Fruit fly (Drosophila melanogaster) whole organism, prepupa: ENCODE results near the gene Sema1a.

ENCODE experiments used
- Blimp-1 ChIP-seq: fragments of 200-800 bp; sonication (Bioruptor generic); optimal IDR thresholded peaks from 3 replicates; lab custom pipeline; 2017; ENCODE audit warnings: missing biosample characterization, missing genetic modification characterization, mild to moderate bottlenecking, moderate library complexity, missing genetic modification reagents
- CG10631 ChIP-seq: fragments of 200-800 bp; sonication (Bioruptor generic); optimal IDR thresholded peaks from 2 replicates; lab custom pipeline; 2016; ENCODE audit warnings: missing biosample characterization, missing genetic modification characterization
- CG10669 ChIP-seq: fragments of 200-800 bp; sonication (Bioruptor generic); optimal IDR thresholded peaks from 3 replicates; lab custom pipeline; 2018; ENCODE audit warnings: missing biosample characterization, mild to moderate bottlenecking, missing genetic modification characterization, moderate library complexity
- CG11294 ChIP-seq: fragments of 200-800 bp; sonication (Bioruptor generic); IDR thresholded peaks from 2 replicates; pipeline ENCODE4 v1.3.6; 2022; ENCODE audit warnings: missing biosample characterization, missing genetic modification characterization
- CG11762 ChIP-seq: fragments of 200-800 bp; sonication (Bioruptor generic); optimal IDR thresholded peaks from 3 replicates; lab custom pipeline; 2016; ENCODE audit warnings: missing biosample characterization, missing genetic modification characterization; ENCODE audit not compliant: insufficient read depth
- CG11902 ChIP-seq: fragments of 200-800 bp; sonication (Bioruptor generic); optimal IDR thresholded peaks from 3 replicates; lab custom pipeline; 2016; ENCODE audit warnings: missing biosample characterization, missing genetic modification characterization
- CG15336 ChIP-seq: fragments of 200-800 bp; sonication (Bioruptor generic); IDR thresholded peaks from 2 replicates; pipeline ENCODE4 v1.3.6; 2022; ENCODE audit warnings: missing biosample characterization, missing genetic modification characterization
- CG16779 ChIP-seq: fragments of 200-800 bp; sonication (Bioruptor generic); optimal IDR thresholded peaks from 3 replicates; lab custom pipeline; 2017; ENCODE audit warnings: missing biosample characterization, mild to moderate bottlenecking, missing genetic modification characterization
- CG3032 ChIP-seq: fragments of 200-800 bp; optimal IDR thresholded peaks from 2 replicates; lab custom pipeline; 2019; ENCODE audit warnings: missing biosample characterization, mild to moderate bottlenecking, missing genetic modification characterization, moderate library complexity
- CG31627 ChIP-seq: fragments of 200-800 bp; sonication (Bioruptor generic); optimal IDR thresholded peaks from 3 replicates; lab custom pipeline; 2016; ENCODE audit warnings: missing biosample characterization, missing genetic modification characterization
- CG32006 ChIP-seq: fragments of 200-800 bp; sonication (Bioruptor generic); optimal IDR thresholded peaks from 3 replicates; lab custom pipeline; 2017; ENCODE audit warnings: missing biosample characterization, mild to moderate bottlenecking, missing genetic modification characterization
- CG34406 ChIP-seq: fragments of 200-800 bp; sonication (Bioruptor generic); optimal IDR thresholded peaks from 3 replicates; lab custom pipeline; 2016; ENCODE audit warnings: missing biosample characterization, missing genetic modification characterization
- CG3919 ChIP-seq: fragments of 200-800 bp; sonication (Bioruptor generic); optimal IDR thresholded peaks from 3 replicates; lab custom pipeline; 2016; ENCODE audit warnings: missing biosample characterization, missing genetic modification characterization
- CG4318 ChIP-seq: fragments of 200-800 bp; sonication (Bioruptor generic); optimal IDR thresholded peaks from 3 replicates; lab custom pipeline; 2017; ENCODE audit warnings: missing biosample characterization, mild to moderate bottlenecking, missing genetic modification characterization
- CG6792 ChIP-seq: fragments of 200-800 bp; sonication (Bioruptor generic); optimal IDR thresholded peaks from 3 replicates; lab custom pipeline; 2016; ENCODE audit warnings: missing biosample characterization, missing genetic modification characterization
- CG6808 ChIP-seq: fragments of 200-800 bp; sonication (Bioruptor generic); optimal IDR thresholded peaks from 3 replicates; lab custom pipeline; 2017; ENCODE audit warnings: missing biosample characterization, missing genetic modification characterization, mild to moderate bottlenecking, moderate library complexity, missing genetic modification reagents
- CG6854 ChIP-seq: fragments of 200-800 bp; sonication (Bioruptor generic); optimal IDR thresholded peaks from 2 replicates; lab custom pipeline; 2017; ENCODE audit warnings: missing biosample characterization, mild to moderate bottlenecking, missing genetic modification characterization
- CG7368 ChIP-seq: fragments of 200-800 bp; sonication (Bioruptor generic); optimal IDR thresholded peaks from 3 replicates; lab custom pipeline; 2016; ENCODE audit warnings: missing biosample characterization, missing genetic modification characterization
- CG8119 ChIP-seq: fragments of 200-800 bp; sonication (Bioruptor generic); IDR thresholded peaks from 3 replicates; pipeline ENCODE4 v1.3.6; 2022; ENCODE audit warnings: missing biosample characterization, missing genetic modification characterization
- CG8319 ChIP-seq: fragments of 200-800 bp; sonication (Bioruptor generic); optimal IDR thresholded peaks from 3 replicates; lab custom pipeline; 2016; ENCODE audit warnings: missing biosample characterization, missing genetic modification characterization
- CG8632 ChIP-seq: fragments of 200-800 bp; sonication (Bioruptor generic); optimal IDR thresholded peaks from 3 replicates; lab custom pipeline; 2016; ENCODE audit warnings: missing biosample characterization, missing genetic modification characterization
- CG9139 ChIP-seq: fragments of 200-800 bp; sonication (Bioruptor generic); optimal IDR thresholded peaks from 3 replicates; lab custom pipeline; 2017; ENCODE audit warnings: missing biosample characterization, mild to moderate bottlenecking, missing genetic modification characterization
- Eip75B ChIP-seq: fragments of 200-800 bp; sonication (Bioruptor generic); optimal IDR thresholded peaks from 3 replicates; lab custom pipeline; 2016; ENCODE audit warnings: missing biosample characterization, missing genetic modification characterization
- Eip93F ChIP-seq: fragments of 200-800 bp; sonication (Bioruptor generic); optimal IDR thresholded peaks from 2 replicates; lab custom pipeline; 2016; ENCODE audit warnings: missing biosample characterization, mild to moderate bottlenecking, missing genetic modification characterization
- Ets21C ChIP-seq: fragments of 200-800 bp; sonication (Bioruptor generic); optimal IDR thresholded peaks from 3 replicates; lab custom pipeline; 2016; ENCODE audit warnings: missing biosample characterization, missing genetic modification characterization
- Ets96B ChIP-seq: fragments of 200-800 bp; optimal IDR thresholded peaks from 2 replicates; lab custom pipeline; 2019; ENCODE audit warnings: missing biosample characterization, mild to moderate bottlenecking, missing genetic modification characterization, moderate library complexity
- Hr38 ChIP-seq: sonication (Bioruptor generic); optimal IDR thresholded peaks from 2 replicates; lab custom pipeline; 2016; ENCODE audit warnings: missing biosample characterization, missing genetic modification characterization
- Hr39 ChIP-seq: fragments of 200-800 bp; sonication (Bioruptor generic); optimal IDR thresholded peaks from 2 replicates; lab custom pipeline; 2016; ENCODE audit warnings: missing biosample characterization, missing genetic modification characterization
- Hr4 ChIP-seq: fragments of 200-800 bp; sonication (Bioruptor generic); optimal IDR thresholded peaks from 3 replicates; lab custom pipeline; 2016; ENCODE audit warnings: missing biosample characterization, missing genetic modification characterization
- Lpt ChIP-seq: fragments of 200-800 bp; sonication (Bioruptor generic); optimal IDR thresholded peaks from 3 replicates; lab custom pipeline; 2016; ENCODE audit warnings: missing biosample characterization, missing genetic modification characterization
- Met ChIP-seq: fragments of 200-800 bp; sonication (Bioruptor generic); optimal IDR thresholded peaks from 3 replicates; lab custom pipeline; 2016; ENCODE audit warnings: missing biosample characterization, missing genetic modification characterization
- OdsH ChIP-seq: fragments of 200-800 bp; sonication (Bioruptor generic); optimal IDR thresholded peaks from 3 replicates; lab custom pipeline; 2016; ENCODE audit warnings: missing biosample characterization, missing genetic modification characterization
- Smox ChIP-seq: fragments of 200-800 bp; sonication (Bioruptor generic); optimal IDR thresholded peaks from 3 replicates; lab custom pipeline; 2016; ENCODE audit warnings: missing biosample characterization, missing genetic modification characterization
- Sox102F ChIP-seq: fragments of 200-800 bp; sonication (Bioruptor generic); optimal IDR thresholded peaks from 2 replicates; lab custom pipeline; 2016; ENCODE audit warnings: missing biosample characterization, mild to moderate bottlenecking, missing genetic modification characterization
- Sox15 ChIP-seq: fragments of 200-800 bp; sonication (Bioruptor generic); optimal IDR thresholded peaks from 3 replicates; lab custom pipeline; 2016; ENCODE audit warnings: missing biosample characterization, missing genetic modification characterization
- achi ChIP-seq: fragments of 200-800 bp; sonication (Bioruptor generic); optimal IDR thresholded peaks from 3 replicates; lab custom pipeline; 2016; ENCODE audit warnings: missing biosample characterization, missing genetic modification characterization
- acj6 ChIP-seq: fragments of 200-800 bp; sonication (Bioruptor generic); optimal IDR thresholded peaks from 3 replicates; lab custom pipeline; 2016; ENCODE audit warnings: missing biosample characterization, missing genetic modification characterization
- cyc ChIP-seq: fragments of 200-800 bp; sonication (Bioruptor generic); optimal IDR thresholded peaks from 3 replicates; lab custom pipeline; 2016; ENCODE audit warnings: missing biosample characterization, missing genetic modification characterization
- dac ChIP-seq: fragments of 200-800 bp; sonication (Bioruptor generic); optimal IDR thresholded peaks from 2 replicates; lab custom pipeline; 2017; ENCODE audit warnings: missing biosample characterization, mild to moderate bottlenecking, missing genetic modification characterization
- eg ChIP-seq: fragments of 200-800 bp; sonication (Bioruptor generic); IDR thresholded peaks from 3 replicates; pipeline ENCODE4 v1.3.6; 2022; ENCODE audit warnings: missing biosample characterization, missing genetic modification characterization
- esn ChIP-seq: fragments of 200-800 bp; sonication (Bioruptor generic); optimal IDR thresholded peaks from 2 replicates; lab custom pipeline; 2016; ENCODE audit warnings: missing biosample characterization, mild to moderate bottlenecking, missing genetic modification characterization, moderate library complexity
- fd59A ChIP-seq: fragments of 200-800 bp; sonication (Bioruptor generic); optimal IDR thresholded peaks from 2 replicates; lab custom pipeline; 2017; ENCODE audit warnings: missing biosample characterization, mild to moderate bottlenecking, missing genetic modification characterization, missing genetic modification reagents
- fd85E ChIP-seq: fragments of 200-800 bp; sonication (Bioruptor generic); optimal IDR thresholded peaks from 3 replicates; lab custom pipeline; 2016; ENCODE audit warnings: missing biosample characterization, missing genetic modification characterization
- fkh ChIP-seq: fragments of 200-800 bp; sonication (Bioruptor generic); optimal IDR thresholded peaks from 3 replicates; lab custom pipeline; 2017; ENCODE audit warnings: missing biosample characterization, mild to moderate bottlenecking, missing genetic modification characterization, moderate library complexity
- lz ChIP-seq: fragments of 200-800 bp; sonication (Bioruptor generic); optimal IDR thresholded peaks from 3 replicates; lab custom pipeline; 2016; ENCODE audit warnings: missing biosample characterization, missing genetic modification characterization
- pdm3 ChIP-seq: fragments of 200-800 bp; sonication (Bioruptor generic); optimal IDR thresholded peaks from 3 replicates; lab custom pipeline; 2016; ENCODE audit warnings: missing biosample characterization, missing genetic modification characterization
- salr ChIP-seq, 2 experiments: fragments of 200-800 bp; sonication (Bioruptor generic); optimal IDR thresholded peaks; 3 replicates each; lab custom pipeline; 2016 to 2018; ENCODE audit warnings: missing biosample characterization in 2 of 2, missing genetic modification characterization in 2 of 2, mild to moderate bottlenecking in 1 of 2
- spab ChIP-seq: fragments of 200-800 bp; sonication (Bioruptor generic); optimal IDR thresholded peaks from 2 replicates; lab custom pipeline; 2017; ENCODE audit warnings: missing biosample characterization, mild to moderate bottlenecking, missing genetic modification characterization, missing genetic modification reagents
- svp ChIP-seq: fragments of 200-800 bp; sonication (Bioruptor generic); peaks from one replicate; lab custom pipeline; 2016; ENCODE audit warnings: missing biosample characterization, missing genetic modification characterization
- topi ChIP-seq: fragments of 200-800 bp; sonication (Bioruptor generic); optimal IDR thresholded peaks from 3 replicates; lab custom pipeline; 2016; ENCODE audit warnings: missing biosample characterization, missing genetic modification characterization
- vri ChIP-seq: fragments of 200-800 bp; sonication (Bioruptor generic); optimal IDR thresholded peaks from 3 replicates; lab custom pipeline; 2016; ENCODE audit warnings: missing biosample characterization, mild to moderate bottlenecking, missing genetic modification characterization

The Sema1a gene

dm6 chr2L:8541469-8542233, at the start of gene Sema1a:
Sema1a (plus strand) TSS chr2L:8542147.
- TF ChIP-seq spab (GFP tag; lab: Kevin White, UChicago) = no peak
- peak in 1 of 2 experiments; percentile 12 for TF ChIP-seq salr (GFP tag; optimal IDR thresholded peaks at IDR 0.05; lab: Kevin White, UChicago)
- TF ChIP-seq lz (GFP tag; lab: Kevin White, UChicago) = peak; percentile 42
- no peak for TF ChIP-seq Sox15
- peak; percentile 23 for TF ChIP-seq vri (GFP tag; lab: Kevin White, UChicago)
- peak; percentile 79 for TF ChIP-seq svp (GFP tag; lab: Kevin White, UChicago)
- peak; percentile 55 for TF ChIP-seq Lpt (GFP tag; lab: Kevin White, UChicago)
- peak; percentile 57 for TF ChIP-seq Smox (GFP tag; lab: Kevin White, UChicago)
- peak; percentile 51 for TF ChIP-seq CG6854 (GFP tag; lab: Kevin White, UChicago)
- peak; percentile 68 for TF ChIP-seq CG8632 (GFP tag; lab: Kevin White, UChicago)
- TF ChIP-seq Hr39 = peak; percentile 43
- peak; percentile 66 for TF ChIP-seq CG6792
- no peak for TF ChIP-seq Eip93F (GFP tag; lab: Kevin White, UChicago)
- peak; percentile 21 for TF ChIP-seq CG3032 (tag; lab: Kevin White, UChicago)
- no peak for TF ChIP-seq achi (GFP tag; lab: Kevin White, UChicago)
- peak; percentile 72 for TF ChIP-seq fkh (GFP tag; lab: Kevin White, UChicago)
- TF ChIP-seq Hr4 (GFP tag; lab: Kevin White, UChicago) = peak; percentile 90
- TF ChIP-seq CG34406 = peak; percentile 60
- TF ChIP-seq Ets21C = peak; percentile 32
- peak; percentile 58 for TF ChIP-seq esn (GFP tag; lab: Kevin White, UChicago)
- TF ChIP-seq dac = peak; percentile 75
- no peak; the same call in 1 of the 2 replicates for TF ChIP-seq CG11294 (GFP tag; lab: Robert Waterston, UW)
- TF ChIP-seq CG11902 (GFP tag; lab: Kevin White, UChicago) = peak; percentile 32
- TF ChIP-seq pdm3 (GFP tag; lab: Kevin White, UChicago) = peak; percentile 39
- TF ChIP-seq acj6 = peak; percentile 29
- no peak for TF ChIP-seq Blimp-1 (GFP tag; lab: Kevin White, UChicago)
- TF ChIP-seq CG15336 (GFP tag; lab: Robert Waterston, UW) = peak; percentile 56; the same call in 1 of the 2 replicates
- TF ChIP-seq CG7368 = peak; percentile 18
- TF ChIP-seq CG4318 (GFP tag; lab: Kevin White, UChicago) = peak; percentile 65
- TF ChIP-seq CG32006 (GFP tag; lab: Kevin White, UChicago) = peak; percentile 81
- no peak for TF ChIP-seq CG10631
- TF ChIP-seq Ets96B = peak; percentile 32
- peak; percentile 76 for TF ChIP-seq CG3919 (GFP tag; lab: Kevin White, UChicago)
- no peak for TF ChIP-seq fd59A
- TF ChIP-seq Hr38 (GFP tag; lab: Kevin White, UChicago) = no peak
- TF ChIP-seq Sox102F (GFP tag; lab: Kevin White, UChicago) = peak; percentile 75
- TF ChIP-seq Met (GFP tag; lab: Kevin White, UChicago) = peak; percentile 30
- TF ChIP-seq OdsH (GFP tag; lab: Kevin White, UChicago) = peak; percentile 35
- peak; percentile 11 for TF ChIP-seq CG8319
- peak; percentile 71; the same call in 2 of the 3 replicates for TF ChIP-seq CG8119
- TF ChIP-seq CG10669 = no peak
- peak; percentile 79 for TF ChIP-seq Eip75B
- no peak for TF ChIP-seq CG9139
- peak; percentile 38 for TF ChIP-seq topi (GFP tag; lab: Kevin White, UChicago)
- TF ChIP-seq CG11762 (GFP tag; lab: Kevin White, UChicago) = no peak
- peak; percentile 82 for TF ChIP-seq eg
- peak; percentile 82 for TF ChIP-seq CG31627
- peak; percentile 36 for TF ChIP-seq cyc (GFP tag; lab: Kevin White, UChicago)
- TF ChIP-seq CG16779 (tag; lab: Kevin White, UChicago) = peak; percentile 74
- TF ChIP-seq fd85E (GFP tag; lab: Kevin White, UChicago) = no peak
- peak; percentile 7 for TF ChIP-seq CG6808 (GFP tag; lab: Kevin White, UChicago)
